Fruit fly (Drosophila melanogaster) whole organism, embryonic: ENCODE measurements around the gene CG5326.

Source experiments
- ATbp ChIP-seq: fragments of 200-800 bp; sonication (Bioruptor generic); optimal IDR thresholded peaks from 2 replicates; lab custom pipeline; 2017; ENCODE audit warnings: missing biosample characterization, mild to moderate bottlenecking, missing genetic modification characterization, missing genetic modification reagents
- CG10543 ChIP-seq: fragments of 200-800 bp; sonication (Bioruptor generic); optimal IDR thresholded peaks from 3 replicates; lab custom pipeline; 2017; ENCODE audit warnings: missing biosample characterization, mild to moderate bottlenecking, missing genetic modification characterization, moderate library complexity
- CG11085 ChIP-seq: fragments of 200-800 bp; sonication (Bioruptor generic); IDR thresholded peaks from 2 replicates; pipeline ENCODE4 v1.3.6; 2022; ENCODE audit warnings: missing biosample characterization, missing genetic modification characterization
- CG11695 ChIP-seq: fragments of 200-800 bp; sonication (Bioruptor generic); IDR thresholded peaks from 3 replicates; pipeline ENCODE4 v1.3.6; 2022; ENCODE audit warnings: missing biosample characterization, missing genetic modification characterization
- CG11723 ChIP-seq: fragments of 200-800 bp; sonication (Bioruptor generic); optimal IDR thresholded peaks from 2 replicates; lab custom pipeline; 2017; ENCODE audit warnings: missing biosample characterization, mild to moderate bottlenecking, missing genetic modification characterization
- CG14441 ChIP-seq: fragments of 200-800 bp; sonication (Bioruptor generic); IDR thresholded peaks from 2 replicates; pipeline ENCODE4 v1.3.6; 2022; ENCODE audit warnings: missing biosample characterization, missing genetic modification characterization
- CG15073 ChIP-seq: fragments of 200-800 bp; sonication (Bioruptor generic); optimal IDR thresholded peaks from 2 replicates; lab custom pipeline; 2016; ENCODE audit warnings: missing biosample characterization, missing genetic modification characterization
- CG15479 ChIP-seq: fragments of 200-800 bp; sonication (Bioruptor generic); optimal IDR thresholded peaks from 3 replicates; lab custom pipeline; 2019; ENCODE audit warnings: missing biosample characterization, mild to moderate bottlenecking, missing genetic modification characterization, moderate library complexity
- CG15601 ChIP-seq: fragments of 200-800 bp; sonication (Bioruptor generic); optimal IDR thresholded peaks from 3 replicates; lab custom pipeline; 2019; ENCODE audit warnings: missing biosample characterization, mild to moderate bottlenecking, missing genetic modification characterization, moderate library complexity
- CG16813 ChIP-seq: fragments of 200-800 bp; sonication (Bioruptor generic); IDR thresholded peaks from 3 replicates; pipeline ENCODE4 v1.3.6; 2022; ENCODE audit warnings: missing biosample characterization, missing genetic modification characterization; ENCODE audit not compliant: partially characterized antibody
- CG16863 ChIP-seq: fragments of 200-800 bp; sonication (Bioruptor generic); optimal IDR thresholded peaks from 3 replicates; lab custom pipeline; 2016; ENCODE audit warnings: missing biosample characterization, missing genetic modification characterization
- CG17328 ChIP-seq: fragments of 200-800 bp; sonication (Bioruptor generic); IDR thresholded peaks from 2 replicates; pipeline ENCODE4 v1.3.6; 2022; ENCODE audit warnings: missing biosample characterization, missing genetic modification characterization
- CG17568 ChIP-seq: fragments of 200-800 bp; sonication (Bioruptor generic); optimal IDR thresholded peaks from 2 replicates; lab custom pipeline; 2018; ENCODE audit warnings: missing biosample characterization, mild to moderate bottlenecking, missing genetic modification characterization, moderate library complexity
- CG18262 ChIP-seq: fragments of 200-800 bp; optimal IDR thresholded peaks from 3 replicates; lab custom pipeline; 2019; ENCODE audit warnings: missing biosample characterization, mild to moderate bottlenecking, missing genetic modification characterization, moderate library complexity
- CG33557 ChIP-seq: fragments of 200-800 bp; sonication (Bioruptor generic); optimal IDR thresholded peaks from 2 replicates; lab custom pipeline; 2019; ENCODE audit warnings: missing biosample characterization, mild to moderate bottlenecking, missing genetic modification characterization, moderate library complexity
- CG5180 ChIP-seq: fragments of 200-800 bp; sonication (Bioruptor generic); optimal IDR thresholded peaks from 3 replicates; lab custom pipeline; 2017; ENCODE audit warnings: missing biosample characterization, missing genetic modification characterization, mild to moderate bottlenecking, moderate library complexity, missing genetic modification reagents
- CoRest ChIP-seq: fragments of 200-800 bp; sonication (Bioruptor generic); optimal IDR thresholded peaks from 3 replicates; lab custom pipeline; 2018; ENCODE audit warnings: missing biosample characterization, mild to moderate bottlenecking, missing genetic modification characterization, moderate library complexity
- Deaf1 ChIP-seq: fragments of 200-800 bp; optimal IDR thresholded peaks from 3 replicates; lab custom pipeline; 2019; ENCODE audit warnings: missing biosample characterization, mild to moderate bottlenecking, missing genetic modification characterization, moderate library complexity
- Dek ChIP-seq: fragments of 200-800 bp; sonication (Bioruptor generic); optimal IDR thresholded peaks from 3 replicates; lab custom pipeline; 2019; ENCODE audit warnings: missing biosample characterization, mild to moderate bottlenecking, missing genetic modification characterization, moderate library complexity
- Dref ChIP-seq: fragments of 200-800 bp; sonication (Bioruptor generic); IDR thresholded peaks from 2 replicates; pipeline ENCODE4 v1.3.6; 2022; ENCODE audit warnings: missing biosample characterization, missing genetic modification characterization
- ERR ChIP-seq: fragments of 200-800 bp; sonication (Bioruptor generic); optimal IDR thresholded peaks from 2 replicates; lab custom pipeline; 2016; ENCODE audit warnings: missing biosample characterization, missing genetic modification characterization
- GATAe ChIP-seq: fragments of 200-800 bp; sonication (Bioruptor generic); conservative IDR thresholded peaks from 2 replicates; pipeline ENCODE4 v1.3.6; 2022; ENCODE audit warnings: missing biosample characterization, missing genetic modification characterization
- H2.0 ChIP-seq: fragments of 200-800 bp; sonication (Bioruptor generic); IDR thresholded peaks from 2 replicates; pipeline ENCODE4 v1.3.6; 2022; ENCODE audit warnings: missing biosample characterization, missing genetic modification characterization
- Hmx ChIP-seq: fragments of 200-800 bp; sonication (Bioruptor generic); optimal IDR thresholded peaks from 2 replicates; lab custom pipeline; 2016; ENCODE audit warnings: missing biosample characterization, missing genetic modification characterization
- Mrtf ChIP-seq: fragments of 200-800 bp; sonication (Bioruptor generic); IDR thresholded peaks from 3 replicates; pipeline ENCODE4 v1.3.6; 2022; ENCODE audit warnings: missing biosample characterization, missing genetic modification characterization
- NfI ChIP-seq: fragments of 200-800 bp; sonication (Bioruptor generic); optimal IDR thresholded peaks from 3 replicates; lab custom pipeline; 2018; ENCODE audit warnings: missing biosample characterization, mild to moderate bottlenecking, missing genetic modification characterization, moderate library complexity
- Optix ChIP-seq: fragments of 200-800 bp; sonication (Bioruptor generic); IDR thresholded peaks from 3 replicates; pipeline ENCODE4 v1.3.6; 2022; ENCODE audit warnings: missing biosample characterization, missing genetic modification characterization
- Ptx1 ChIP-seq: fragments of 200-800 bp; sonication (Bioruptor generic); IDR thresholded peaks from 2 replicates; pipeline ENCODE4 v1.3.6; 2022; ENCODE audit warnings: missing biosample characterization, missing genetic modification characterization
- Rfx ChIP-seq: fragments of 200-800 bp; sonication (Bioruptor generic); IDR thresholded peaks from 2 replicates; pipeline ENCODE4 v1.3.6; 2022; ENCODE audit warnings: missing biosample characterization, missing genetic modification characterization
- Sox100B ChIP-seq: fragments of 200-800 bp; sonication (Bioruptor generic); optimal IDR thresholded peaks from 3 replicates; lab custom pipeline; 2018; ENCODE audit warnings: missing biosample characterization, mild to moderate bottlenecking, missing genetic modification characterization
- aop ChIP-seq: fragments of 200-800 bp; sonication (Bioruptor generic); IDR thresholded peaks from 2 replicates; pipeline ENCODE4 v1.3.6; 2022; ENCODE audit warnings: missing biosample characterization, missing genetic modification characterization
- ci ChIP-seq: fragments of 200-800 bp; sonication (Bioruptor generic); IDR thresholded peaks from 3 replicates; pipeline ENCODE4 v1.3.6; 2022; ENCODE audit warnings: missing biosample characterization, missing genetic modification characterization
- crp ChIP-seq, 2 experiments: fragments of 200-800 bp; sonication (Bioruptor generic); optimal IDR thresholded peaks; 2 replicates in 1 of 2; 3 replicates in 1 of 2; lab custom pipeline; 2017; ENCODE audit warnings: missing biosample characterization in 2 of 2, missing genetic modification characterization in 2 of 2, mild to moderate bottlenecking in 1 of 2, moderate library complexity in 1 of 2
- dysf ChIP-seq: fragments of 200-800 bp; sonication (Bioruptor generic); IDR thresholded peaks from 3 replicates; pipeline ENCODE4 v1.3.6; 2022; ENCODE audit warnings: missing biosample characterization, missing genetic modification characterization
- exex ChIP-seq: fragments of 200-800 bp; sonication (Bioruptor generic); optimal IDR thresholded peaks from 4 replicates; lab custom pipeline; 2018; ENCODE audit warnings: missing biosample characterization, mild to moderate bottlenecking, missing genetic modification characterization, moderate library complexity
- fru ChIP-seq: fragments of >200 bp; optimal IDR thresholded peaks from 2 replicates; lab custom pipeline; 2017
- gcm ChIP-seq: fragments of 200-800 bp; sonication (Bioruptor generic); optimal IDR thresholded peaks from 2 replicates; lab custom pipeline; 2019; ENCODE audit warnings: missing biosample characterization, mild to moderate bottlenecking, missing genetic modification characterization, moderate library complexity
- gsb ChIP-seq: fragments of 200-800 bp; sonication (Bioruptor generic); IDR thresholded peaks from 2 replicates; pipeline ENCODE4 v1.3.6; 2022; ENCODE audit warnings: missing biosample characterization, missing genetic modification characterization
- hkb ChIP-seq, 2 experiments: fragments of 200-800 bp in 1 of 2; fragments of >200 bp in 1 of 2; sonication (Bioruptor generic) in 1 of 2; IDR thresholded peaks in 1 of 2; optimal IDR thresholded peaks in 1 of 2; 2 replicates each; pipeline versions ENCODE4 v1.3.6 to Lab custom; 2017 to 2022; ENCODE audit warnings: missing biosample characterization in 1 of 2, missing genetic modification characterization in 1 of 2
- mld ChIP-seq: fragments of 200-800 bp; sonication (Bioruptor generic); IDR thresholded peaks from 3 replicates; pipeline ENCODE4 v1.3.6; 2022; ENCODE audit warnings: missing biosample characterization, missing genetic modification characterization; ENCODE audit not compliant: partially characterized antibody
- nerfin-1 ChIP-seq: fragments of 200-800 bp; sonication (Bioruptor generic); optimal IDR thresholded peaks from 3 replicates; lab custom pipeline; 2019; ENCODE audit warnings: missing biosample characterization, mild to moderate bottlenecking, missing genetic modification characterization, moderate library complexity
- oc ChIP-seq: fragments of 200-800 bp; sonication (Bioruptor generic); optimal IDR thresholded peaks from 2 replicates; lab custom pipeline; 2018; ENCODE audit warnings: missing biosample characterization, mild to moderate bottlenecking, missing genetic modification characterization, moderate library complexity
- p53 ChIP-seq: fragments of 200-800 bp; sonication (Bioruptor generic); optimal IDR thresholded peaks from 2 replicates; lab custom pipeline; 2016; ENCODE audit warnings: missing biosample characterization, missing genetic modification characterization
- pita ChIP-seq: fragments of 200-800 bp; sonication (Bioruptor generic); optimal IDR thresholded peaks from 2 replicates; lab custom pipeline; 2017; ENCODE audit warnings: missing biosample characterization, mild to moderate bottlenecking, missing genetic modification characterization
- psq ChIP-seq: fragments of 200-800 bp; sonication (Bioruptor generic); optimal IDR thresholded peaks from 2 replicates; lab custom pipeline; 2017; ENCODE audit warnings: missing biosample characterization, missing genetic modification characterization
- pum ChIP-seq: fragments of 200-800 bp; sonication (Bioruptor generic); optimal IDR thresholded peaks from 2 replicates; lab custom pipeline; 2016; ENCODE audit warnings: missing biosample characterization, missing genetic modification characterization
- shn ChIP-seq: fragments of 200-800 bp; sonication (Bioruptor generic); optimal IDR thresholded peaks from 3 replicates; lab custom pipeline; 2016; ENCODE audit warnings: missing biosample characterization, missing genetic modification characterization
- twi ChIP-seq: fragments of 200-800 bp; optimal IDR thresholded peaks from 2 replicates; lab custom pipeline; 2019; ENCODE audit warnings: missing biosample characterization, mild to moderate bottlenecking, missing genetic modification characterization, moderate library complexity
- unc-4 ChIP-seq: fragments of 200-800 bp; sonication (Bioruptor generic); IDR thresholded peaks from 2 replicates; pipeline ENCODE4 v1.3.6; 2022; ENCODE audit warnings: missing biosample characterization, missing genetic modification characterization; ENCODE audit not compliant: partially characterized antibody
- usp ChIP-seq: fragments of >200 bp; optimal IDR thresholded peaks from 2 replicates; lab custom pipeline; 2017; ENCODE audit warnings: missing biosample characterization, missing genetic modification characterization

CG5326 gene

dm6 chr3R:22491088-22491879, 48.4 kb downstream of the CG5326 start, which contains the start of the genes CCT1 and tHMG1 (continued):
- TF ChIP-seq gsb (GFP tag; lab: Robert Waterston, UW) (no peak), CG18262 (tag; lab: Kevin White, UChicago) (peak; percentile 32), exex (tag; lab: Kevin White, UChicago) (no peak), CG11085 (GFP tag; lab: Robert Waterston, UW) (no peak), ci (no peak), CG33557 (GFP tag; lab: Kevin White, UChicago) (no peak), Optix (no peak), hkb (optimal IDR thresholded peaks at IDR 0.05; lab: Kevin White, UChicago) (no peak), hkb (GFP tag; IDR thresholded peaks at IDR 0.05; lab: Robert Waterston, UW) (no peak), H2.0 (no peak), Dek (tag; lab: Kevin White, UChicago) (no peak), dysf (GFP tag; lab: Robert Waterston, UW) (no peak), fru (lab: Kevin White, UChicago) (no peak), CG15601 (tag; lab: Kevin White, UChicago) (peak; percentile 35), p53 (no peak), usp (GFP tag; lab: Kevin White, UChicago) (no peak), CG14441 (GFP tag; lab: Robert Waterston, UW) (no peak), Hmx (GFP tag; lab: Kevin White, UChicago) (no peak), psq (GFP tag; lab: Kevin White, UChicago) (no peak), CG15073 (no peak), mld (peak; percentile 91; the same call in 2 of the 3 replicates), CG16863 (GFP tag; lab: Kevin White, UChicago) (no peak), CG11695 (GFP tag; lab: Robert Waterston, UW) (no peak), Mrtf (GFP tag; lab: Robert Waterston, UW) (no peak), oc (no peak), GATAe (GFP tag; lab: Robert Waterston, UW) (no peak), CG11723 (GFP tag; lab: Kevin White, UChicago) (no peak), CG5180 (GFP tag; lab: Kevin White, UChicago) (no peak), Dref (GFP tag; lab: Robert Waterston, UW) (peak; percentile 77), pum (GFP tag; lab: Kevin White, UChicago) (no peak), Ptx1 (GFP tag; lab: Robert Waterston, UW) (no peak), NfI (GFP tag; lab: Kevin White, UChicago) (no peak), crp (GFP tag; optimal IDR thresholded peaks at IDR 0.05; lab: Kevin White, UChicago) (no peak), ATbp (GFP tag; lab: Kevin White, UChicago) (no peak), CG17328 (no peak), CG15479 (no peak), gcm (GFP tag; lab: Kevin White, UChicago) (no peak), Deaf1 (tag; lab: Kevin White, UChicago) (no peak), shn (GFP tag; lab: Kevin White, UChicago) (no peak), pita (GFP tag; lab: Kevin White, UChicago) (no peak), unc-4 (peak; percentile 95), twi (tag; lab: Kevin White, UChicago) (no peak), Sox100B (GFP tag; lab: Kevin White, UChicago) (no peak), nerfin-1 (tag; lab: Kevin White, UChicago) (no peak), CoRest (peak; percentile 62), Rfx (GFP tag; lab: Robert Waterston, UW) (no peak), CG17568 (GFP tag; lab: Kevin White, UChicago) (no peak), ERR (GFP tag; lab: Kevin White, UChicago) (no peak), CG10543 (GFP tag; lab: Kevin White, UChicago) (no peak), aop (GFP tag; lab: Robert Waterston, UW) (no peak), CG16813 (peak; percentile 96)
